Fruit fly (Drosophila melanogaster) whole organism, embryonic: ENCODE measurements around the gene mio.

Experiments used
- Asciz ChIP-seq: fragments of 200-800 bp; sonication (Bioruptor generic); optimal IDR thresholded peaks from 2 replicates; lab custom pipeline; 2017; ENCODE audit warnings: missing biosample characterization, mild to moderate bottlenecking, missing genetic modification characterization, missing genetic modification reagents
- Blimp-1 ChIP-seq: fragments of 200-800 bp; sonication (Bioruptor generic); optimal IDR thresholded peaks from 3 replicates; lab custom pipeline; 2018; ENCODE audit warnings: missing biosample characterization, missing genetic modification characterization, mild to moderate bottlenecking, moderate library complexity, missing genetic modification reagents
- CG10462 ChIP-seq: fragments of 200-800 bp; sonication (Bioruptor generic); optimal IDR thresholded peaks from 2 replicates; lab custom pipeline; 2016; ENCODE audit warnings: missing biosample characterization, missing genetic modification characterization
- CG10979 ChIP-seq: fragments of 200-800 bp; sonication (Bioruptor generic); optimal IDR thresholded peaks from 2 replicates; lab custom pipeline; 2018; ENCODE audit warnings: missing biosample characterization, mild to moderate bottlenecking, missing genetic modification characterization, moderate library complexity
- CG11560 ChIP-seq: fragments of 200-800 bp; sonication (Bioruptor generic); IDR thresholded peaks from 3 replicates; pipeline ENCODE4 v1.3.6; 2022; ENCODE audit warnings: missing biosample characterization, missing genetic modification characterization
- CG1233 ChIP-seq: fragments of 200-800 bp; sonication (Bioruptor generic); optimal IDR thresholded peaks from 4 replicates; lab custom pipeline; 2018; ENCODE audit warnings: missing biosample characterization, mild to moderate bottlenecking, missing genetic modification characterization
- CG14667 ChIP-seq: fragments of 200-800 bp; sonication (Bioruptor generic); IDR thresholded peaks from 2 replicates; pipeline ENCODE4 v1.3.6; 2022; ENCODE audit warnings: missing biosample characterization, missing genetic modification characterization
- CG15479 ChIP-seq: fragments of 200-800 bp; sonication (Bioruptor generic); optimal IDR thresholded peaks from 3 replicates; lab custom pipeline; 2019; ENCODE audit warnings: missing biosample characterization, mild to moderate bottlenecking, missing genetic modification characterization, moderate library complexity
- CG16863 ChIP-seq: fragments of 200-800 bp; sonication (Bioruptor generic); optimal IDR thresholded peaks from 3 replicates; lab custom pipeline; 2016; ENCODE audit warnings: missing biosample characterization, missing genetic modification characterization
- CG17912 ChIP-seq: fragments of 200-800 bp; sonication (Bioruptor generic); optimal IDR thresholded peaks from 2 replicates; lab custom pipeline; 2018; ENCODE audit warnings: missing biosample characterization, mild to moderate bottlenecking, missing genetic modification characterization
- CG2116 ChIP-seq: fragments of 200-800 bp; sonication (Bioruptor generic); optimal IDR thresholded peaks from 3 replicates; lab custom pipeline; 2018; ENCODE audit warnings: missing biosample characterization, mild to moderate bottlenecking, missing genetic modification characterization
- CG2678 ChIP-seq: fragments of 200-800 bp; sonication (Bioruptor generic); optimal IDR thresholded peaks from 3 replicates; lab custom pipeline; 2019; ENCODE audit warnings: missing biosample characterization, mild to moderate bottlenecking, missing genetic modification characterization, moderate library complexity
- CG3407 ChIP-seq: fragments of 200-800 bp; sonication (Bioruptor generic); optimal IDR thresholded peaks from 2 replicates; lab custom pipeline; 2018; ENCODE audit warnings: missing biosample characterization, mild to moderate bottlenecking, missing genetic modification characterization
- CG3726 ChIP-seq: fragments of 200-800 bp; sonication (Bioruptor generic); IDR thresholded peaks from 3 replicates; pipeline ENCODE4, ENCODE4 v1.3.6; 2022; ENCODE audit warnings: missing biosample characterization, missing genetic modification characterization
- CG3995 ChIP-seq: fragments of 200-800 bp; sonication (Bioruptor generic); optimal IDR thresholded peaks from 3 replicates; lab custom pipeline; 2016; ENCODE audit warnings: missing biosample characterization, missing genetic modification characterization
- CG43689 ChIP-seq: fragments of 200-800 bp; sonication (Bioruptor generic); IDR thresholded peaks from 2 replicates; pipeline ENCODE4 v1.3.6; 2022; ENCODE audit warnings: missing biosample characterization, missing genetic modification characterization
- CG6175 ChIP-seq: fragments of 200-800 bp; sonication (Bioruptor generic); IDR thresholded peaks from 3 replicates; pipeline ENCODE4 v1.3.6; 2022; ENCODE audit warnings: missing biosample characterization, missing genetic modification characterization
- CG7271 ChIP-seq: fragments of 200-800 bp; sonication (Bioruptor generic); optimal IDR thresholded peaks from 2 replicates; lab custom pipeline; 2018; ENCODE audit warnings: missing biosample characterization, mild to moderate bottlenecking, missing genetic modification characterization, moderate library complexity
- CG7745 ChIP-seq: fragments of 200-800 bp; sonication (Bioruptor generic); optimal IDR thresholded peaks from 2 replicates; lab custom pipeline; 2018; ENCODE audit warnings: missing biosample characterization, mild to moderate bottlenecking, missing genetic modification characterization, moderate library complexity
- CG7963 ChIP-seq: fragments of 200-800 bp; sonication (Bioruptor generic); IDR thresholded peaks from 3 replicates; pipeline ENCODE4 v1.3.6; 2022; ENCODE audit warnings: missing biosample characterization, missing genetic modification characterization; ENCODE audit not compliant: partially characterized antibody
- CG9876 ChIP-seq: fragments of 200-800 bp; sonication (Bioruptor generic); optimal IDR thresholded peaks from 2 replicates; lab custom pipeline; 2016; ENCODE audit warnings: missing biosample characterization, missing genetic modification characterization
- D19B ChIP-seq: fragments of 200-800 bp; sonication (Bioruptor generic); optimal IDR thresholded peaks from 2 replicates; lab custom pipeline; 2017; ENCODE audit warnings: missing biosample characterization, mild to moderate bottlenecking, missing genetic modification characterization
- Dad ChIP-seq: fragments of 200-800 bp; sonication (Bioruptor generic); optimal IDR thresholded peaks from 3 replicates; lab custom pipeline; 2016; ENCODE audit warnings: missing biosample characterization, missing genetic modification characterization
- Ets97D ChIP-seq: fragments of 200-800 bp; sonication (Bioruptor generic); optimal IDR thresholded peaks from 3 replicates; lab custom pipeline; 2016; ENCODE audit warnings: missing biosample characterization, missing genetic modification characterization
- HLHmδ ChIP-seq: fragments of 200-800 bp; sonication (Bioruptor generic); optimal IDR thresholded peaks from 2 replicates; lab custom pipeline; 2018; ENCODE audit warnings: missing biosample characterization, mild to moderate bottlenecking, missing genetic modification characterization, moderate library complexity
- HmgZ ChIP-seq: fragments of 200-800 bp; sonication (Bioruptor generic); optimal IDR thresholded peaks from 2 replicates; lab custom pipeline; 2018; ENCODE audit warnings: missing biosample characterization, mild to moderate bottlenecking, missing genetic modification characterization
- Hmr ChIP-seq: fragments of 200-800 bp; sonication (Bioruptor generic); optimal IDR thresholded peaks from 3 replicates; lab custom pipeline; 2017; ENCODE audit warnings: mild to moderate bottlenecking, missing biosample characterization, missing genetic modification reagents, missing genetic modification characterization
- Lim3 ChIP-seq: fragments of 200-800 bp; sonication (Bioruptor generic); IDR thresholded peaks from 2 replicates; pipeline ENCODE4 v1.3.6; 2022; ENCODE audit warnings: missing biosample characterization, missing genetic modification characterization
- Oli ChIP-seq: fragments of 200-800 bp; sonication (Bioruptor generic); optimal IDR thresholded peaks from 2 replicates; lab custom pipeline; 2018; ENCODE audit warnings: missing biosample characterization, mild to moderate bottlenecking, missing genetic modification characterization, moderate library complexity
- TFAM ChIP-seq: fragments of 200-800 bp; sonication (Bioruptor generic); optimal IDR thresholded peaks from 2 replicates; lab custom pipeline; 2017; ENCODE audit warnings: missing biosample characterization, missing genetic modification characterization, inconsistent platforms
- Xbp1 ChIP-seq: fragments of 200-800 bp; sonication (Bioruptor generic); optimal IDR thresholded peaks from 3 replicates; lab custom pipeline; 2016; ENCODE audit warnings: missing biosample characterization, mild to moderate bottlenecking, missing genetic modification characterization
- YL-1 ChIP-seq: fragments of 200-800 bp; sonication (Bioruptor generic); optimal IDR thresholded peaks from 3 replicates; lab custom pipeline; 2017; ENCODE audit warnings: missing biosample characterization, mild to moderate bottlenecking, missing genetic modification characterization
- cato ChIP-seq: fragments of 200-800 bp; sonication (Bioruptor generic); optimal IDR thresholded peaks from 2 replicates; lab custom pipeline; 2016; ENCODE audit warnings: missing biosample characterization, missing genetic modification characterization, borderline replicate concordance
- disco-r ChIP-seq: fragments of 200-800 bp; sonication (Bioruptor generic); optimal IDR thresholded peaks from 2 replicates; lab custom pipeline; 2016; ENCODE audit warnings: missing biosample characterization, missing genetic modification characterization
- emc ChIP-seq: fragments of 200-800 bp; sonication (Bioruptor generic); optimal IDR thresholded peaks from 2 replicates; lab custom pipeline; 2016; ENCODE audit warnings: missing biosample characterization, missing genetic modification characterization
- ewg ChIP-seq: fragments of 200-800 bp; sonication (Bioruptor generic); optimal IDR thresholded peaks from 3 replicates; lab custom pipeline; 2017; ENCODE audit warnings: mild to moderate bottlenecking, missing biosample characterization, missing genetic modification reagents, missing genetic modification characterization
- fd3F ChIP-seq: fragments of 200-800 bp; sonication (Bioruptor generic); optimal IDR thresholded peaks from 2 replicates; lab custom pipeline; 2018; ENCODE audit warnings: missing biosample characterization, mild to moderate bottlenecking, missing genetic modification characterization, moderate library complexity
- fru ChIP-seq: fragments of >200 bp; optimal IDR thresholded peaks from 2 replicates; lab custom pipeline; 2017
- grau ChIP-seq: fragments of 200-800 bp; optimal IDR thresholded peaks from 3 replicates; lab custom pipeline; 2019; ENCODE audit warnings: missing biosample characterization, mild to moderate bottlenecking, missing genetic modification characterization, moderate library complexity
- gro ChIP-seq: fragments of 200-800 bp; sonication (Bioruptor generic); optimal IDR thresholded peaks from 2 replicates; lab custom pipeline; 2016; ENCODE audit warnings: missing biosample characterization, missing genetic modification characterization
- h ChIP-seq: fragments of >200 bp; optimal IDR thresholded peaks from 2 replicates; lab custom pipeline; 2017
- jing ChIP-seq: fragments of 200-800 bp; sonication (Bioruptor generic); optimal IDR thresholded peaks from 2 replicates; lab custom pipeline; 2018; ENCODE audit warnings: missing biosample characterization, mild to moderate bottlenecking, missing genetic modification characterization
- lola ChIP-seq, 3 experiments: fragments of >200 bp in 2 of 3; fragments of 200-800 bp in 1 of 3; sonication (Bioruptor generic) in 1 of 3; optimal IDR thresholded peaks; 2 replicates each; lab custom pipeline; 2017 to 2019; ENCODE audit warnings: missing biosample characterization in 3 of 3, missing genetic modification characterization in 3 of 3, mild to moderate bottlenecking in 1 of 3, moderate library complexity in 1 of 3
- org-1 ChIP-seq: fragments of 200-800 bp; sonication (Bioruptor generic); optimal IDR thresholded peaks from 2 replicates; lab custom pipeline; 2017; ENCODE audit warnings: missing biosample characterization, missing genetic modification characterization
- pfk ChIP-seq: fragments of 200-800 bp; sonication (Bioruptor generic); optimal IDR thresholded peaks from 2 replicates; lab custom pipeline; 2018; ENCODE audit warnings: missing biosample characterization, mild to moderate bottlenecking, missing genetic modification characterization, moderate library complexity
- pita ChIP-seq: fragments of 200-800 bp; sonication (Bioruptor generic); optimal IDR thresholded peaks from 2 replicates; lab custom pipeline; 2017; ENCODE audit warnings: missing biosample characterization, mild to moderate bottlenecking, missing genetic modification characterization
- run ChIP-seq: fragments of 200-800 bp; sonication (Bioruptor generic); optimal IDR thresholded peaks from 3 replicates; lab custom pipeline; 2018; ENCODE audit warnings: missing biosample characterization, mild to moderate bottlenecking, missing genetic modification characterization
- tgo ChIP-seq: fragments of 200-800 bp; sonication (Bioruptor generic); IDR thresholded peaks from 3 replicates; pipeline ENCODE4 v1.3.6; 2022; ENCODE audit warnings: missing biosample characterization, missing genetic modification characterization
- twi ChIP-seq: fragments of 200-800 bp; optimal IDR thresholded peaks from 2 replicates; lab custom pipeline; 2019; ENCODE audit warnings: missing biosample characterization, mild to moderate bottlenecking, missing genetic modification characterization, moderate library complexity
- tx ChIP-seq: fragments of 200-800 bp; sonication (Bioruptor generic); optimal IDR thresholded peaks from 2 replicates; lab custom pipeline; 2016; ENCODE audit warnings: missing biosample characterization, missing genetic modification characterization
- vfl ChIP-seq: fragments of 200-800 bp; sonication (Bioruptor generic); optimal IDR thresholded peaks from 2 replicates; lab custom pipeline; 2016; ENCODE audit warnings: missing biosample characterization, missing genetic modification characterization
- zfh1 ChIP-seq: fragments of 200-800 bp; sonication (Bioruptor generic); IDR thresholded peaks from 3 replicates; pipeline ENCODE4 v1.3.6; 2022; ENCODE audit warnings: missing biosample characterization, missing genetic modification characterization

mio gene

dm6 chr2L:2214004-2214403 lies 3.1 kb upstream of the mio start, which contains the start of the genes Uch and CG34174:
Gene Uch, minus strand, starts transcription at chr2L:2214211.
Gene CG34174, plus strand, starts transcription at chr2L:2214266.
- TF ChIP-seq HLHmδ (GFP tag; lab: Kevin White, UChicago) (no peak), ewg (GFP tag; lab: Kevin White, UChicago) (peak; percentile 25), cato (GFP tag; lab: Kevin White, UChicago) (no peak), CG7963 (GFP tag; lab: Robert Waterston, UW) (no peak), CG16863 (GFP tag; lab: Kevin White, UChicago) (no peak), CG9876 (no peak), zfh1 (GFP tag; lab: Robert Waterston, UW) (no peak), CG10462 (GFP tag; lab: Kevin White, UChicago) (no peak), CG1233 (GFP tag; lab: Kevin White, UChicago) (peak; percentile 9), Dad (no peak), CG43689 (GFP tag; lab: Robert Waterston, UW) (no peak), YL-1 (GFP tag; lab: Kevin White, UChicago) (peak; percentile 37), CG10979 (tag; lab: Kevin White, UChicago) (peak; percentile 10), org-1 (GFP tag; lab: Kevin White, UChicago) (no peak), CG3407 (no peak), CG7271 (tag; lab: Kevin White, UChicago) (no peak), pita (GFP tag; lab: Kevin White, UChicago) (no peak), CG3995 (GFP tag; lab: Kevin White, UChicago) (no peak), vfl (GFP tag; lab: Kevin White, UChicago) (no peak), tx (no peak), CG17912 (GFP tag; lab: Kevin White, UChicago) (no peak), jing (no peak), disco-r (GFP tag; lab: Kevin White, UChicago) (no peak), tgo (GFP tag; lab: Robert Waterston, UW) (no peak), gro (GFP tag; lab: Kevin White, UChicago) (peak; percentile 9), CG11560 (tag; lab: Robert Waterston, UW) (no peak; the same call in 2 of the 3 replicates), Hmr (GFP tag; lab: Kevin White, UChicago) (no peak), fru (lab: Kevin White, UChicago) (no peak), grau (tag; lab: Kevin White, UChicago) (peak; percentile 34), CG14667 (GFP tag; lab: Robert Waterston, UW) (no peak), CG2116 (GFP tag; lab: Kevin White, UChicago) (peak; percentile 64), Blimp-1 (GFP tag; lab: Kevin White, UChicago) (no peak), emc (GFP tag; lab: Kevin White, UChicago) (no peak), run (tag; lab: Kevin White, UChicago) (no peak), Xbp1 (GFP tag; lab: Kevin White, UChicago) (no peak), Asciz (GFP tag; lab: Kevin White, UChicago) (no peak), Oli (tag; lab: Kevin White, UChicago) (no peak), twi (tag; lab: Kevin White, UChicago) (no peak), h (lab: Kevin White, UChicago) (no peak), CG6175 (no peak), CG15479 (GFP tag; lab: Kevin White, UChicago) (no peak), CG7745 (tag; lab: Kevin White, UChicago) (no peak), D19B (GFP tag; lab: Kevin White, UChicago) (no peak), CG2678 (no peak), Ets97D (peak; percentile 65), lola (GFP tag; optimal IDR thresholded peaks at IDR 0.05; lab: Kevin White, UChicago) (peak in 1 of 3 experiments; percentile 32), pfk (no peak), HmgZ (peak; percentile 65), Lim3 (no peak), TFAM (no peak), fd3F (no peak), CG3726 (no peak)
